Fruit fly (Drosophila melanogaster) S2 (cell line): ENCODE measurements around the gene Dpm3.

ENCODE experiments used
- CG8478 ChIP-seq: fragments of >200 bp; optimal IDR thresholded peaks from 2 replicates; lab custom pipeline; 2018
- CTCF ChIP-seq, 2 experiments: fragments of >200 bp; optimal IDR thresholded peaks; 2 replicates each; lab custom pipeline; 2018

- TF ChIP-seq CTCF (optimal IDR thresholded peaks at IDR 0.05; lab: Kevin White, UChicago) (no peak), CG8478 (no peak)
Measured at dm6 chr3R:13425470-13426033, 22.7 kb upstream of the Dpm3 start, which contains the start of gene Act87E.
